Worm (Caenorhabditis elegans): Measurements from ENCODE around the gene tag-250.

Gene tag-250

DNA sequence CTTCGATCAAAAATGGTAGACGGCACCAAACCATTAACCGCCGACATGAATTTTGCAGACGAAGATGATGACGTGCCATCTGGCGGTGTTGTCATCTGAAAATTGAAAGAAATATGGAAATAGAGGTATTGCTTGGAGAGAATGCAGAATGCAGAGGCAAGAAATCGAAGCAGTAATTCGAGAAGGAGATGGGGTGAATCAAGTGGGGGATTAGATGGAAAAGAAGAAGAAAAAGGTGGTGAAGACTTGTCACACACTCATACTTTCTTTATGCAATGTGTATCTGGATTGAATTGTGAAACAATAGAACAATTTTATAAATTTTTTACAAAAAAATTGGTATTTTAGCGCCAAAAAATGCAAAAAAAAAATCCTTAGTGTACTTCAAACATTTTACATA lies at the start of gene tag-250:
Gene tag-250 (minus strand): TSS at position 101 of the 400 bp plus-strand sequence.
- TF ChIP-seq lin-13 (tag; optimal IDR thresholded peaks at IDR 0.05) (no peak), sptf-1 (tag; optimal IDR thresholded peaks at IDR 0.05) (no peak), ceh-39 (tag; optimal IDR thresholded peaks at IDR 0.05) (no peak), nhr-12 (tag; optimal IDR thresholded peaks at IDR 0.05) (no peak), sem-2 (GFP tag; optimal IDR thresholded peaks at IDR 0.05) (no peak), mls-2 (tag; optimal IDR thresholded peaks at IDR 0.05) (no peak), snpc-4 (tag; optimal IDR thresholded peaks at IDR 0.05) (no peak), ceh-83 (GFP tag; optimal IDR thresholded peaks at IDR 0.05) (no peak), ceh-43 (GFP tag; optimal IDR thresholded peaks at IDR 0.05) (no peak), nhr-237 (tag; optimal IDR thresholded peaks at IDR 0.05) (no peak), flh-1 (GFP tag; optimal IDR thresholded peaks at IDR 0.05) (no peak), ztf-11 (tag; optimal IDR thresholded peaks at IDR 0.05) (no peak), blmp-1 (tag; optimal IDR thresholded peaks at IDR 0.05) (no peak), lsy-2 (tag; optimal IDR thresholded peaks at IDR 0.05) (no peak), drap-1 (GFP tag; optimal IDR thresholded peaks at IDR 0.05) (no peak), unc-62 (GFP tag; optimal IDR thresholded peaks at IDR 0.05) (no peak)

DNA sequence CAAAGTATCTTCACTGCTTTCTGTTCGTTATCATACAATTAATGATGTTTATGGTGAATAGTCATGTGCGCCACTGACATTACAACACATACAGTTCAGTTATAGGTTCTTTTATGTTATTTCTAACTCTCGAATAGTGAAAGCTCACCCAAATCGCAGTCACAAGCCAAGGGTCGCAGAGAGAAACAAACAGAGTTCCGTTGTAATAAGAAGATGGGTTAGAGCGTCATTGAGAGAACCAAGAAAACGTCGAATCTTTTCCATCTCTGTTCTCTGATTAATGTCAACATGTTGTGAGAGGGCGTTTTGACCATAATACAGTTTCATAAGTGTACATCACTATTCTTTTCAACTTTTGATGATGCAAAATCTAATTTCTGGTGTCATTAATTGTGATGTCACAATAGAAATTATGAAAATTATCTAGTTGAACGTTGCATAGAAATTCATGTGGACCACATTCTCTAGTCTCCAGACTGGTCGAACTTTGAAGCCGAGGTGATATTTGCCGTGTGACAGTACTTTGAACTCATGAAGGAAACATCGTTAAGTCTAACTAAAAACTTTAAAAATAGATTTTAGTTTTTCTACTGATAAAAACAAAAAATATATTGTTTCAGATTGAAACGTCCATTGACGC lies 49.4 kb upstream of the tag-250 start:
- TF ChIP-seq nhr-76 (tag; optimal IDR thresholded peaks at IDR 0.05) (no peak), drap-1 (GFP tag; optimal IDR thresholded peaks at IDR 0.05) (no peak), mls-2 (tag; optimal IDR thresholded peaks at IDR 0.05) (no peak), mab-5 (tag; optimal IDR thresholded peaks at IDR 0.05) (no peak), blmp-1 (tag; optimal IDR thresholded peaks at IDR 0.05) (no peak), hlh-1 (tag; optimal IDR thresholded peaks at IDR 0.05) (no peak), ceh-43 (GFP tag; optimal IDR thresholded peaks at IDR 0.05) (no peak), cnd-1 (tag; optimal IDR thresholded peaks at IDR 0.05) (no peak), flh-1 (GFP tag; optimal IDR thresholded peaks at IDR 0.05) (no peak), nhr-2 (tag; optimal IDR thresholded peaks at IDR 0.05) (no peak), sptf-1 (tag; optimal IDR thresholded peaks at IDR 0.05) (no peak), unc-62 (GFP tag; optimal IDR thresholded peaks at IDR 0.05) (no peak), lin-32 (GFP tag; optimal IDR thresholded peaks at IDR 0.05) (no peak), unc-120 (tag; optimal IDR thresholded peaks at IDR 0.05; ENCODE audit: poor library complexity, severe bottlenecking) (no peak), lsy-2 (tag; optimal IDR thresholded peaks at IDR 0.05) (no peak), ces-1 (GFP tag; optimal IDR thresholded peaks at IDR 0.05) (no peak), snpc-4 (tag; optimal IDR thresholded peaks at IDR 0.05) (no peak), ceh-83 (GFP tag; optimal IDR thresholded peaks at IDR 0.05) (no peak), unc-39 (tag; optimal IDR thresholded peaks at IDR 0.05) (no peak), zip-8 (tag; optimal IDR thresholded peaks at IDR 0.05) (no peak)

DNA sequence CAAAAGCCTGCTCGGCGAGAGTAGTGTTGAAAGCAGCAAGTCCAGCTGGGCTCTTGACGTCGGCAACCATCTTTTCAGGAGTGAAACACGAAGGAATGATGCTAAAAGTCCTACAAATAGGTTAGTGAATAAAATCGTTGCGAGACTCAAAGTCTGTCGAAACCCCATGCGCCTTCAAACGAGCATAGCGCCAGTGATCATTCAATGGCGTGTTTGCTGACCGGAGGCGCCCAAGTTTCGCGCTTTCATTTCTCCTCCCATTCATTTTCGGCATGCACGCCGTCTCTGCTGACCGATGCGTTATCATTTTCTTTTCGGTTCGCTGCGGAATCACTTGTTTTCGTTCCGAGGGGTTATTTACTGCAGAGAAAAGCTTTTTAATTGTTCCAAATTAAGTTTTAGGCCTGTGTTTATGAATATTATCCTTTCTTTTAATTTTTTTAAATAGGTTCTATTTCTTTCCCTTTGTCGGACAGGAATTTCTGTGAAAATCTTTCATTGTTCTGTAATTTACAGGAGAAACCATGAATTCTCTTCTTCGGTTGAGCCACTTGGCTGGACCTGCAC lies 48.6 kb upstream of the tag-250 start, which contains the start of the genes eef-1B.1 and aco-2:
Gene eef-1B.1 (minus strand): TSS at position 186 of the 567 bp plus-strand sequence.
Gene aco-2 (plus strand): TSS at position 517 of the 567 bp plus-strand sequence.
- TF ChIP-seq ceh-43 (GFP tag; optimal IDR thresholded peaks at IDR 0.05) (no peak), lin-32 (GFP tag; optimal IDR thresholded peaks at IDR 0.05) (no peak), unc-62 (GFP tag; optimal IDR thresholded peaks at IDR 0.05) (peak; percentile 6), lsy-2 (tag; optimal IDR thresholded peaks at IDR 0.05) (peak; percentile 80), nhr-237 (tag; optimal IDR thresholded peaks at IDR 0.05) (peak; percentile 28), unc-120 (tag; optimal IDR thresholded peaks at IDR 0.05; ENCODE audit: poor library complexity, severe bottlenecking) (no peak), snpc-4 (tag; optimal IDR thresholded peaks at IDR 0.05) (no peak), lin-13 (tag; optimal IDR thresholded peaks at IDR 0.05) (peak; percentile 43), bed-3 (GFP tag; optimal IDR thresholded peaks at IDR 0.05) (no peak), M03D4.4 (tag; optimal IDR thresholded peaks at IDR 0.05) (no peak), flh-1 (GFP tag; optimal IDR thresholded peaks at IDR 0.05) (no peak), drap-1 (GFP tag; optimal IDR thresholded peaks at IDR 0.05) (peak; percentile 22), ces-1 (GFP tag; optimal IDR thresholded peaks at IDR 0.05) (peak; percentile 33), pha-4 (tag; optimal IDR thresholded peaks at IDR 0.05) (peak; percentile 67), zip-8 (tag; optimal IDR thresholded peaks at IDR 0.05) (no peak), sptf-1 (tag; optimal IDR thresholded peaks at IDR 0.05) (no peak), mep-1 (tag; optimal IDR thresholded peaks at IDR 0.05) (peak; percentile 30), nhr-2 (tag; optimal IDR thresholded peaks at IDR 0.05) (no peak), nhr-76 (tag; optimal IDR thresholded peaks at IDR 0.05) (no peak), unc-39 (tag; optimal IDR thresholded peaks at IDR 0.05) (no peak), hlh-1 (tag; optimal IDR thresholded peaks at IDR 0.05) (peak; percentile 28), blmp-1 (tag; optimal IDR thresholded peaks at IDR 0.05) (no peak)

DNA sequence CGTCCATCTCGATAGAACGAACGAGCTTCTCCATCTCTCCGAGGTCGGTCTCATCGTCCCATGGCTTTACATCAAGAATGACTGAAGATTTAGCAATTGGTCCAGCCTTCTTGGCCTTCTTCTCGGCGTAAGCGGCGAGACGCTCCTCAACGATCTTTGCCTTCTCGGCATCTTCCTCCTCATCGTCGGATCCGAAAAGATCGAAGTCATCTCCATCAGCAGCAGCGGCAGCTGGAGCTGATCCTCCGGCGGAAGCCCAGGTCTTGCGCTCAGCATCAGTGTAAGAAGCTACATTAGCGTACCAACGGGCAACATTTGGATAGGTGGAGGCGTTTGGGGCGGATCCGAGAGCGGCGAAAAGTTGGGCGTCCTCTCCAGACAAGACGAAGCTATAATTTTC lies 48.0 kb upstream of the tag-250 start:
- TF ChIP-seq ces-1 (GFP tag; optimal IDR thresholded peaks at IDR 0.05) (no peak), nhr-2 (tag; optimal IDR thresholded peaks at IDR 0.05) (no peak)

Measured in whole organism, mixed stage, embryonic.